Worm (Caenorhabditis elegans) whole organism, L4 larva: ENCODE data around the gene orc-4.

Experiments used
- D1046.2 ChIP-seq: fragments of 200-800 bp; sonication (Bioruptor generic); IDR thresholded peaks from 2 replicates; pipeline ENCODE4 v1.3.6; 2022; ENCODE audit warnings: missing genetic modification characterization, missing compliant biosample characterization
- Y105C5A.15 ChIP-seq: fragments of 200-800 bp; sonication (Bioruptor generic); IDR thresholded peaks from 2 replicates; pipeline ENCODE4 v1.3.6; 2022; ENCODE audit warnings: missing genetic modification characterization, missing compliant biosample characterization
- Y48G9A.11 ChIP-seq: fragments of 200-800 bp; sonication (Bioruptor generic); IDR thresholded peaks from 2 replicates; pipeline ENCODE4 v1.3.6; 2022; ENCODE audit warnings: missing genetic modification reagents, missing genetic modification characterization, missing compliant biosample characterization
- Y5F2A.4 ChIP-seq: fragments of 200-800 bp; sonication (Bioruptor generic); optimal IDR thresholded peaks from 2 replicates; lab custom pipeline; 2018; ENCODE audit warnings: mild to moderate bottlenecking, missing genetic modification characterization, missing compliant biosample characterization
- Y75B8A.6 ChIP-seq: fragments of 200-800 bp; sonication (Bioruptor generic); IDR thresholded peaks from 2 replicates; pipeline ENCODE4 v1.3.6; 2022; ENCODE audit warnings: missing genetic modification reagents, missing genetic modification characterization, missing compliant biosample characterization
- ZK337.2 ChIP-seq: fragments of 200-800 bp; sonication (Bioruptor generic); IDR thresholded peaks from 2 replicates; pipeline ENCODE4 v1.3.6; 2022; ENCODE audit warnings: missing genetic modification reagents, missing genetic modification characterization, missing compliant biosample characterization
- aha-1 ChIP-seq: fragments of 150-350 bp; peaks from one replicate; lab custom pipeline; 2014; ENCODE audit warnings: missing biosample characterization, missing genetic modification characterization
- aly-2 ChIP-seq: sonication (generic microtip); optimal IDR thresholded peaks from 2 replicates; lab custom pipeline; 2018; ENCODE audit warnings: missing biosample characterization, missing genetic modification characterization
- arid-1 ChIP-seq: fragments of 200-800 bp; sonication (Bioruptor generic); conservative IDR thresholded peaks from 2 replicates; pipeline ENCODE4 v1.3.6; 2022; ENCODE audit warnings: missing genetic modification reagents, missing genetic modification characterization, missing compliant biosample characterization
- ceh-28 ChIP-seq: fragments of 150-350 bp; optimal IDR thresholded peaks from 2 replicates; lab custom pipeline; 2014; ENCODE audit warnings: missing biosample characterization, missing genetic modification reagents, missing genetic modification characterization
- ceh-44 ChIP-seq: fragments of 200-800 bp; sonication (Bioruptor generic); IDR thresholded peaks from 2 replicates; pipeline ENCODE4 v1.3.6; 2022; ENCODE audit warnings: missing genetic modification reagents, missing genetic modification characterization, missing compliant biosample characterization
- ceh-82 ChIP-seq: sonication (generic microtip); optimal IDR thresholded peaks from 2 replicates; lab custom pipeline; 2017; ENCODE audit warnings: missing biosample characterization, missing genetic modification characterization
- daf-8 ChIP-seq: fragments of 200-800 bp; sonication (Bioruptor generic); IDR thresholded peaks from 2 replicates; pipeline ENCODE4 v1.3.6; 2022; ENCODE audit warnings: missing genetic modification characterization, missing compliant biosample characterization
- dmd-6 ChIP-seq: fragments of 200-800 bp; sonication (Bioruptor generic); IDR thresholded peaks from 2 replicates; pipeline ENCODE4 v1.3.6; 2022; ENCODE audit warnings: missing genetic modification reagents, missing genetic modification characterization, missing compliant biosample characterization
- dpl-1 ChIP-seq: fragments of 150-350 bp; optimal IDR thresholded peaks from 2 replicates; lab custom pipeline; 2014; ENCODE audit warnings: missing biosample characterization, missing genetic modification reagents, missing genetic modification characterization
- egl-27 ChIP-seq: sonication (generic microtip); optimal IDR thresholded peaks from 3 replicates; lab custom pipeline; 2017; ENCODE audit warnings: missing biosample characterization, missing genetic modification reagents, missing genetic modification characterization
- hif-1 ChIP-seq, 2 experiments: sonication (generic microtip); optimal IDR thresholded peaks; 2 replicates each; lab custom pipeline; 2016 to 2017; ENCODE audit warnings: missing compliant biosample characterization in 2 of 2, missing genetic modification characterization in 2 of 2, missing genetic modification reagents in 2 of 2, missing genotype in 2 of 2, mild to moderate bottlenecking in 1 of 2
- hlh-11 ChIP-seq: fragments of 200-800 bp; sonication (Bioruptor generic); optimal IDR thresholded peaks from 2 replicates; lab custom pipeline; 2018; ENCODE audit warnings: mild to moderate bottlenecking, missing genetic modification characterization, missing compliant biosample characterization
- hlh-30 ChIP-seq: sonication (generic microtip); optimal IDR thresholded peaks from 2 replicates; lab custom pipeline; 2017; ENCODE audit warnings: antibody characterized with exemption, mild to moderate bottlenecking, missing genetic modification characterization, missing compliant biosample characterization; ENCODE audit not compliant: insufficient read depth
- hmg-1.1 ChIP-seq: fragments of 200-800 bp; sonication (Bioruptor generic); IDR thresholded peaks from 2 replicates; pipeline ENCODE4 v1.3.6; 2022; ENCODE audit warnings: missing genetic modification reagents, missing genetic modification characterization, missing compliant biosample characterization
- lin-38 ChIP-seq: fragments of 200-800 bp; sonication (Bioruptor generic); IDR thresholded peaks from 2 replicates; pipeline ENCODE4 v1.3.6; 2022; ENCODE audit warnings: missing genetic modification reagents, missing genetic modification characterization, missing compliant biosample characterization
- lsy-2 ChIP-seq, 2 experiments: fragments of 150-350 bp in 1 of 2; sonication (generic microtip) in 1 of 2; optimal IDR thresholded peaks; 2 replicates each; lab custom pipeline; 2014 to 2017; ENCODE audit warnings: missing biosample characterization in 2 of 2, missing genetic modification characterization in 2 of 2
- mdl-1 ChIP-seq, 2 experiments: fragments of 150-350 bp in 1 of 2; sonication (generic microtip) in 1 of 2; optimal IDR thresholded peaks; 2 replicates each; lab custom pipeline; 2014 to 2017; ENCODE audit warnings: missing biosample characterization in 2 of 2, missing genetic modification characterization in 2 of 2
- mdt-29 ChIP-seq: fragments of 200-800 bp; sonication (Bioruptor generic); IDR thresholded peaks from 2 replicates; pipeline ENCODE4 v1.3.6; 2022; ENCODE audit warnings: missing genetic modification reagents, missing genetic modification characterization, missing compliant biosample characterization
- mep-1 ChIP-seq: fragments of 150-350 bp; sonication (generic microtip); optimal IDR thresholded peaks from 3 replicates; lab custom pipeline; 2014; ENCODE audit warnings: missing biosample characterization, missing genetic modification characterization
- mes-2 ChIP-seq: sonication (generic microtip); optimal IDR thresholded peaks from 2 replicates; lab custom pipeline; 2016; ENCODE audit warnings: missing genotype, mild to moderate bottlenecking, missing genetic modification characterization, missing compliant biosample characterization; ENCODE audit not compliant: poor library complexity, severe bottlenecking
- mxl-2 ChIP-seq: fragments of 200-800 bp; sonication (Bioruptor generic); conservative IDR thresholded peaks from 2 replicates; pipeline ENCODE4 v1.3.6; 2022; ENCODE audit warnings: missing genetic modification reagents, missing genetic modification characterization, missing compliant biosample characterization
- mxl-3 ChIP-seq: fragments of 200-800 bp; sonication (Bioruptor generic); optimal IDR thresholded peaks from 2 replicates; lab custom pipeline; 2018; ENCODE audit warnings: mild to moderate bottlenecking, missing genetic modification characterization, missing compliant biosample characterization
- nhr-102 ChIP-seq: sonication (generic microtip); optimal IDR thresholded peaks from 2 replicates; lab custom pipeline; 2016; ENCODE audit warnings: mild to moderate bottlenecking, missing genetic modification characterization, moderate library complexity, missing compliant biosample characterization
- nhr-11 ChIP-seq: fragments of 150-350 bp; optimal IDR thresholded peaks from 2 replicates; lab custom pipeline; 2014; ENCODE audit warnings: missing biosample characterization, missing genetic modification characterization
- nhr-25 ChIP-seq: sonication (generic microtip); optimal IDR thresholded peaks from 2 replicates; lab custom pipeline; 2017; ENCODE audit warnings: missing genetic modification characterization, mild to moderate bottlenecking, missing compliant biosample characterization, antibody characterized with exemption, moderate library complexity, borderline replicate concordance; ENCODE audit not compliant: insufficient read depth
- nhr-28 ChIP-seq: fragments of 150-350 bp; optimal IDR thresholded peaks from 2 replicates; lab custom pipeline; 2014; ENCODE audit warnings: missing biosample characterization, missing genetic modification characterization
- nhr-48 ChIP-seq: sonication (generic microtip); optimal IDR thresholded peaks from 2 replicates; lab custom pipeline; 2016; ENCODE audit warnings: mild to moderate bottlenecking, missing genetic modification characterization, missing compliant biosample characterization
- nhr-6 ChIP-seq: fragments of 150-350 bp; optimal IDR thresholded peaks from 2 replicates; lab custom pipeline; 2014; ENCODE audit warnings: missing biosample characterization, missing genetic modification characterization
- nhr-77 ChIP-seq: fragments of 150-350 bp; optimal IDR thresholded peaks from 2 replicates; lab custom pipeline; 2014; ENCODE audit warnings: missing biosample characterization, missing genetic modification characterization
- pha-4 ChIP-seq, 2 experiments: fragments of 150-350 bp in 1 of 2; fragments of 200-800 bp in 1 of 2; sonication (Bioruptor generic) in 1 of 2; IDR thresholded peaks in 1 of 2; optimal IDR thresholded peaks in 1 of 2; 2 replicates each; pipeline versions ENCODE4 v1.3.6 to Lab custom; 2014 to 2022; ENCODE audit warnings: missing genetic modification characterization in 2 of 2, missing genetic modification reagents in 2 of 2, missing biosample characterization in 1 of 2, missing compliant biosample characterization in 1 of 2
- saeg-2 ChIP-seq: fragments of 200-800 bp; sonication (Bioruptor generic); IDR thresholded peaks from 2 replicates; pipeline ENCODE4 v1.3.6; 2022; ENCODE audit warnings: missing genetic modification reagents, missing genetic modification characterization, missing compliant biosample characterization
- skn-1 ChIP-seq: fragments of 150-350 bp; optimal IDR thresholded peaks from 2 replicates; lab custom pipeline; 2014; ENCODE audit warnings: missing biosample characterization, missing genetic modification characterization
- spr-1 ChIP-seq: sonication (generic microtip); optimal IDR thresholded peaks from 2 replicates; lab custom pipeline; 2016; ENCODE audit warnings: mild to moderate bottlenecking, missing genetic modification characterization, missing compliant biosample characterization
- spr-3 ChIP-seq: fragments of 200-800 bp; sonication (Bioruptor generic); optimal IDR thresholded peaks from 2 replicates; lab custom pipeline; 2018; ENCODE audit warnings: mild to moderate bottlenecking, missing genetic modification characterization, missing compliant biosample characterization
- unc-39 ChIP-seq: sonication (generic microtip); optimal IDR thresholded peaks from 2 replicates; lab custom pipeline; 2017; ENCODE audit warnings: missing biosample characterization, missing genetic modification characterization
- unc-62 ChIP-seq, 3 experiments: fragments of 150-350 bp in 1 of 3; sonication (generic microtip); optimal IDR thresholded peaks in 2 of 3; peaks in 1 of 3; 1 replicate in 1 of 3; 2 replicates in 2 of 3; lab custom pipeline; 2014 to 2017; ENCODE audit warnings: missing biosample characterization in 3 of 3, missing genetic modification characterization in 3 of 3, missing genetic modification reagents in 3 of 3, missing genotype in 1 of 3
- ztf-7 ChIP-seq: fragments of 150-350 bp; optimal IDR thresholded peaks from 2 replicates; lab custom pipeline; 2014; ENCODE audit warnings: missing biosample characterization, missing genetic modification characterization

orc-4 gene

DNA sequence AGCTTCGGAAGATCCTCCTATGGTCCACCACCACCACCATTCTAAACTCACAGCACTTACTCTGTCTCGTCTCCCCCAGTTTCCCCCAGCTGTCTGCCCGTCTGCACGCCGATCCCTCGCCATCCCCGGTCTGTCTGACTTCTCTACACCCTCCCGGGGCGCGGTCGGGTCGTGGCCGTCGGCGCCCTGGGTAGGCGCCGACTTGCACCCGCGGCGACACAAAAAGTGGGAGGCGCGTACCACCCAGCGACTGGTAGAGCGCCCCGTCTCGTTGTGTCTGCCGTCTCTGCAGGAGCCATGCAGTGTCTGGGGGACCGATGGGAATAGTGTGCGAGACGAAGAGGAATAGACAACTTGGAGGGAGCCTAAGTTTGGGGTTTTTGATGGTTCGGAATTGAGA is 11.9 kb upstream of the orc-4 start (continued):
- TF ChIP-seq unc-39 (tag; lab: Kevin White, UChicago) (no peak), mdl-1 (tag; optimal IDR thresholded peaks at IDR 0.05; lab: Kevin White, UChicago) (peak; percentile 85 to 89), nhr-48 (peak; percentile 84), hif-1 (tag; optimal IDR thresholded peaks at IDR 0.05; lab: Kevin White, UChicago) (peak; percentile 21 to 81), nhr-28 (tag; lab: Kevin White, UChicago) (peak; percentile 74), hmg-1.1 (GFP tag; lab: Robert Waterston, UW) (peak; percentile 92), ztf-7 (tag; lab: Kevin White, UChicago) (no peak)

DNA sequence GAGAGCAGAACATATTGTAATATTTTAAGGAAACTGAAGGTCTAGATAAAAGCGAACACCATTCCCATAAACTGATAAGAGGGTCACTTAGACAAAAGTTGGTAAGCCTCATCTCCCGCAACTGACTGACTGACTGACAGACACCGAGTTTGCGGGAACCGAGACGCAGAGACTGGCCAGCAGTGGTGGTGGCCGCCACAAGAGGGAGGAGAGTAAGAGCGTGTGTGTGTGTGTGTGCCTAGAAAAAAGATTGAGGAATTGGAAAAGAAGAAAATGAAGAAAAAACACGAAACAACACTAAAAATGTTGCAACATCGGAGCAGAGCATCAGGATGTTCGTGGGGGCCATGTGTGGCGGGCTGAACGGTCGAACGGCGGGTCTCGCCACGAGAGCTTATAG is 11.4 kb upstream of the orc-4 start:
- TF ChIP-seq mes-2 (tag; lab: Kevin White, UChicago) (peak; percentile 38), hlh-30 (tag; lab: Kevin White, UChicago) (peak; percentile 33), mxl-2 (no peak), ceh-82 (tag; lab: Kevin White, UChicago) (no peak), daf-8 (GFP tag; lab: Robert Waterston, UW) (no peak), unc-62 (GFP tag; optimal IDR thresholded peaks at IDR 0.05 in 1 of 2; lab: Kevin White, UChicago) (peak in 1 of 2 experiments; percentile 71), unc-62 (tag; optimal IDR thresholded peaks at IDR 0.05; lab: Kevin White, UChicago) (no peak), pha-4 (GFP tag; IDR thresholded peaks at IDR 0.05; lab: Robert Waterston, UW) (no peak), pha-4 (tag; optimal IDR thresholded peaks at IDR 0.05; lab: Kevin White, UChicago) (no peak), aly-2 (tag; lab: Kevin White, UChicago) (no peak), dmd-6 (GFP tag; lab: Robert Waterston, UW) (no peak), nhr-11 (tag; lab: Kevin White, UChicago) (no peak), mdl-1 (tag; optimal IDR thresholded peaks at IDR 0.05; lab: Kevin White, UChicago) (peak in 1 of 2 experiments; percentile 39), aha-1 (peak; percentile 92), mxl-3 (GFP tag; lab: Kevin White, UChicago) (no peak), nhr-28 (tag; lab: Kevin White, UChicago) (peak; percentile 10), spr-1 (tag; lab: Kevin White, UChicago) (no peak), skn-1 (tag; lab: Kevin White, UChicago) (no peak)

DNA sequence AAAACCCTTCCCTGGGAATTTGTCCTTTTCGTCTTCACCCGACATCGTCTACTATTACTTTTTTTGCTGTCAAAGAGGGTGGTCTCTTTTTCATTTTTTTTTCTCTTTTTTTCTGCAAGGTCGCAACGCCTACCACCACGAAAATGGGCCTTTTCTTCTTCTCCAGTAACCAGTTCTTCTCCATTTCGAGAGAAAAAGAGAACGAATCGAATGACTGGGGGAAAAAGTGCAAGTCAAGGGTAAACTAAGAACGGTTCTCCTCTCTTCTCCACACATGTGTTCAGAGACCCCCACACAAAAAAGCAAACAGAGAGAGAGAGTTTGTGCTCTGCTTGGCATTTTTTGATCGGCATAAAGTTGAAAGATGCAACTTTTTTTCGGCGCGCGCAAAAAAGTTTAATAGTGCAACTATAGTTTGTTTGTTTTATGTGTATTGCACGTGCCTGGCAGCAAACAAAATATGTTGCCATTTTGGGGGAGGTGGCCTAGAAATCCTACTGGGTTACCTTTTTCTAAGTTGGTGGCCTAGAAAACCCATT is 9.4 kb upstream of the orc-4 start:
- TF ChIP-seq unc-62 (GFP tag; optimal IDR thresholded peaks at IDR 0.05 in 1 of 2; lab: Kevin White, UChicago) (no peak), unc-62 (tag; optimal IDR thresholded peaks at IDR 0.05; lab: Kevin White, UChicago) (no peak), lin-38 (no peak), arid-1 (GFP tag; lab: Robert Waterston, UW) (no peak), lsy-2 (tag; optimal IDR thresholded peaks at IDR 0.05; lab: Kevin White, UChicago) (peak in 1 of 2 experiments; percentile 30), nhr-77 (tag; lab: Kevin White, UChicago) (no peak), ceh-44 (GFP tag; lab: Robert Waterston, UW) (no peak), nhr-6 (peak; percentile 34), Y5F2A.4 (GFP tag; lab: Kevin White, UChicago) (no peak), ceh-28 (tag; lab: Kevin White, UChicago) (no peak), nhr-102 (tag; lab: Kevin White, UChicago) (no peak), ZK337.2 (no peak), mdl-1 (tag; optimal IDR thresholded peaks at IDR 0.05; lab: Kevin White, UChicago) (peak; percentile 10 to 59), hlh-30 (tag; lab: Kevin White, UChicago) (peak; percentile 42), nhr-28 (tag; lab: Kevin White, UChicago) (peak; percentile 43), Y48G9A.11 (GFP tag; lab: Robert Waterston, UW) (no peak), Y105C5A.15 (GFP tag; lab: Robert Waterston, UW) (no peak), mdt-29 (GFP tag; lab: Robert Waterston, UW) (no peak), saeg-2 (no peak), ztf-7 (tag; lab: Kevin White, UChicago) (no peak), hif-1 (tag; optimal IDR thresholded peaks at IDR 0.05; lab: Kevin White, UChicago) (peak in 1 of 2 experiments; percentile 12), mep-1 (tag; lab: Kevin White, UChicago) (peak; percentile 27), egl-27 (no peak), pha-4 (GFP tag; IDR thresholded peaks at IDR 0.05; lab: Robert Waterston, UW) (no peak; the same call in 1 of the 2 replicates), pha-4 (tag; optimal IDR thresholded peaks at IDR 0.05; lab: Kevin White, UChicago) (peak; percentile 79), spr-3 (no peak), hlh-11 (tag; lab: Kevin White, UChicago) (peak; percentile 36), nhr-25 (tag; lab: Kevin White, UChicago) (peak; percentile 62), aha-1 (no peak), mes-2 (tag; lab: Kevin White, UChicago) (peak; percentile 1), dpl-1 (GFP tag; lab: Kevin White, UChicago) (no peak), Y75B8A.6 (GFP tag; lab: Robert Waterston, UW) (no peak), D1046.2 (GFP tag; lab: Robert Waterston, UW) (no peak)
